Fruit fly (Drosophila melanogaster) whole organism, prepupa: Measurements from ENCODE around the gene CG33642.

Experiments used
- Blimp-1 ChIP-seq: fragments of 200-800 bp; sonication (Bioruptor generic); optimal IDR thresholded peaks from 3 replicates; lab custom pipeline; 2017; ENCODE audit warnings: missing biosample characterization, missing genetic modification characterization, mild to moderate bottlenecking, moderate library complexity, missing genetic modification reagents
- CG10631 ChIP-seq: fragments of 200-800 bp; sonication (Bioruptor generic); optimal IDR thresholded peaks from 2 replicates; lab custom pipeline; 2016; ENCODE audit warnings: missing biosample characterization, missing genetic modification characterization
- CG10669 ChIP-seq: fragments of 200-800 bp; sonication (Bioruptor generic); optimal IDR thresholded peaks from 3 replicates; lab custom pipeline; 2018; ENCODE audit warnings: missing biosample characterization, mild to moderate bottlenecking, missing genetic modification characterization, moderate library complexity
- CG11294 ChIP-seq: fragments of 200-800 bp; sonication (Bioruptor generic); IDR thresholded peaks from 2 replicates; pipeline ENCODE4 v1.3.6; 2022; ENCODE audit warnings: missing biosample characterization, missing genetic modification characterization
- CG11762 ChIP-seq: fragments of 200-800 bp; sonication (Bioruptor generic); optimal IDR thresholded peaks from 3 replicates; lab custom pipeline; 2016; ENCODE audit warnings: missing biosample characterization, missing genetic modification characterization; ENCODE audit not compliant: insufficient read depth
- CG11902 ChIP-seq: fragments of 200-800 bp; sonication (Bioruptor generic); optimal IDR thresholded peaks from 3 replicates; lab custom pipeline; 2016; ENCODE audit warnings: missing biosample characterization, missing genetic modification characterization
- CG15336 ChIP-seq: fragments of 200-800 bp; sonication (Bioruptor generic); IDR thresholded peaks from 2 replicates; pipeline ENCODE4 v1.3.6; 2022; ENCODE audit warnings: missing biosample characterization, missing genetic modification characterization
- CG1621 ChIP-seq: fragments of 200-800 bp; sonication (Bioruptor generic); optimal IDR thresholded peaks from 3 replicates; lab custom pipeline; 2018; ENCODE audit warnings: missing biosample characterization, mild to moderate bottlenecking, missing genetic modification characterization
- CG16779 ChIP-seq: fragments of 200-800 bp; sonication (Bioruptor generic); optimal IDR thresholded peaks from 3 replicates; lab custom pipeline; 2017; ENCODE audit warnings: missing biosample characterization, mild to moderate bottlenecking, missing genetic modification characterization
- CG31627 ChIP-seq: fragments of 200-800 bp; sonication (Bioruptor generic); optimal IDR thresholded peaks from 3 replicates; lab custom pipeline; 2016; ENCODE audit warnings: missing biosample characterization, missing genetic modification characterization
- CG32006 ChIP-seq: fragments of 200-800 bp; sonication (Bioruptor generic); optimal IDR thresholded peaks from 3 replicates; lab custom pipeline; 2017; ENCODE audit warnings: missing biosample characterization, mild to moderate bottlenecking, missing genetic modification characterization
- CG34406 ChIP-seq: fragments of 200-800 bp; sonication (Bioruptor generic); optimal IDR thresholded peaks from 3 replicates; lab custom pipeline; 2016; ENCODE audit warnings: missing biosample characterization, missing genetic modification characterization
- CG3919 ChIP-seq: fragments of 200-800 bp; sonication (Bioruptor generic); optimal IDR thresholded peaks from 3 replicates; lab custom pipeline; 2016; ENCODE audit warnings: missing biosample characterization, missing genetic modification characterization
- CG4318 ChIP-seq: fragments of 200-800 bp; sonication (Bioruptor generic); optimal IDR thresholded peaks from 3 replicates; lab custom pipeline; 2017; ENCODE audit warnings: missing biosample characterization, mild to moderate bottlenecking, missing genetic modification characterization
- CG6163 ChIP-seq: fragments of 200-800 bp; sonication (Bioruptor generic); IDR thresholded peaks from 3 replicates; pipeline ENCODE4 v1.3.6; 2022; ENCODE audit warnings: missing biosample characterization, missing genetic modification characterization
- CG6792 ChIP-seq: fragments of 200-800 bp; sonication (Bioruptor generic); optimal IDR thresholded peaks from 3 replicates; lab custom pipeline; 2016; ENCODE audit warnings: missing biosample characterization, missing genetic modification characterization
- CG6808 ChIP-seq: fragments of 200-800 bp; sonication (Bioruptor generic); optimal IDR thresholded peaks from 3 replicates; lab custom pipeline; 2017; ENCODE audit warnings: missing biosample characterization, missing genetic modification characterization, mild to moderate bottlenecking, moderate library complexity, missing genetic modification reagents
- CG7368 ChIP-seq: fragments of 200-800 bp; sonication (Bioruptor generic); optimal IDR thresholded peaks from 3 replicates; lab custom pipeline; 2016; ENCODE audit warnings: missing biosample characterization, missing genetic modification characterization
- CG8119 ChIP-seq: fragments of 200-800 bp; sonication (Bioruptor generic); IDR thresholded peaks from 3 replicates; pipeline ENCODE4 v1.3.6; 2022; ENCODE audit warnings: missing biosample characterization, missing genetic modification characterization
- CG8319 ChIP-seq: fragments of 200-800 bp; sonication (Bioruptor generic); optimal IDR thresholded peaks from 3 replicates; lab custom pipeline; 2016; ENCODE audit warnings: missing biosample characterization, missing genetic modification characterization
- CG8632 ChIP-seq: fragments of 200-800 bp; sonication (Bioruptor generic); optimal IDR thresholded peaks from 3 replicates; lab custom pipeline; 2016; ENCODE audit warnings: missing biosample characterization, missing genetic modification characterization
- CG9139 ChIP-seq: fragments of 200-800 bp; sonication (Bioruptor generic); optimal IDR thresholded peaks from 3 replicates; lab custom pipeline; 2017; ENCODE audit warnings: missing biosample characterization, mild to moderate bottlenecking, missing genetic modification characterization
- Eip75B ChIP-seq: fragments of 200-800 bp; sonication (Bioruptor generic); optimal IDR thresholded peaks from 3 replicates; lab custom pipeline; 2016; ENCODE audit warnings: missing biosample characterization, missing genetic modification characterization
- Eip78C ChIP-seq: fragments of 200-800 bp; sonication (Bioruptor generic); peaks from one replicate; lab custom pipeline; 2016; ENCODE audit warnings: missing biosample characterization, missing genetic modification characterization
- Eip93F ChIP-seq: fragments of 200-800 bp; sonication (Bioruptor generic); optimal IDR thresholded peaks from 2 replicates; lab custom pipeline; 2016; ENCODE audit warnings: missing biosample characterization, mild to moderate bottlenecking, missing genetic modification characterization
- Ets21C ChIP-seq: fragments of 200-800 bp; sonication (Bioruptor generic); optimal IDR thresholded peaks from 3 replicates; lab custom pipeline; 2016; ENCODE audit warnings: missing biosample characterization, missing genetic modification characterization
- Ets96B ChIP-seq: fragments of 200-800 bp; optimal IDR thresholded peaks from 2 replicates; lab custom pipeline; 2019; ENCODE audit warnings: missing biosample characterization, mild to moderate bottlenecking, missing genetic modification characterization, moderate library complexity
- Gug ChIP-seq: fragments of 200-800 bp; sonication (Bioruptor generic); IDR thresholded peaks from 2 replicates; pipeline ENCODE4 v1.3.6; 2022; ENCODE audit warnings: missing biosample characterization, missing genetic modification characterization
- Hr38 ChIP-seq: sonication (Bioruptor generic); optimal IDR thresholded peaks from 2 replicates; lab custom pipeline; 2016; ENCODE audit warnings: missing biosample characterization, missing genetic modification characterization
- Hr39 ChIP-seq: fragments of 200-800 bp; sonication (Bioruptor generic); optimal IDR thresholded peaks from 2 replicates; lab custom pipeline; 2016; ENCODE audit warnings: missing biosample characterization, missing genetic modification characterization
- Hr4 ChIP-seq: fragments of 200-800 bp; sonication (Bioruptor generic); optimal IDR thresholded peaks from 3 replicates; lab custom pipeline; 2016; ENCODE audit warnings: missing biosample characterization, missing genetic modification characterization
- Lpt ChIP-seq: fragments of 200-800 bp; sonication (Bioruptor generic); optimal IDR thresholded peaks from 3 replicates; lab custom pipeline; 2016; ENCODE audit warnings: missing biosample characterization, missing genetic modification characterization
- Met ChIP-seq: fragments of 200-800 bp; sonication (Bioruptor generic); optimal IDR thresholded peaks from 3 replicates; lab custom pipeline; 2016; ENCODE audit warnings: missing biosample characterization, missing genetic modification characterization
- OdsH ChIP-seq: fragments of 200-800 bp; sonication (Bioruptor generic); optimal IDR thresholded peaks from 3 replicates; lab custom pipeline; 2016; ENCODE audit warnings: missing biosample characterization, missing genetic modification characterization
- Smox ChIP-seq: fragments of 200-800 bp; sonication (Bioruptor generic); optimal IDR thresholded peaks from 3 replicates; lab custom pipeline; 2016; ENCODE audit warnings: missing biosample characterization, missing genetic modification characterization
- Sox14 ChIP-seq: fragments of 200-800 bp; sonication (Bioruptor generic); optimal IDR thresholded peaks from 3 replicates; lab custom pipeline; 2016; ENCODE audit warnings: missing biosample characterization, missing genetic modification characterization
- Sox15 ChIP-seq: fragments of 200-800 bp; sonication (Bioruptor generic); optimal IDR thresholded peaks from 3 replicates; lab custom pipeline; 2016; ENCODE audit warnings: missing biosample characterization, missing genetic modification characterization
- achi ChIP-seq: fragments of 200-800 bp; sonication (Bioruptor generic); optimal IDR thresholded peaks from 3 replicates; lab custom pipeline; 2016; ENCODE audit warnings: missing biosample characterization, missing genetic modification characterization
- acj6 ChIP-seq: fragments of 200-800 bp; sonication (Bioruptor generic); optimal IDR thresholded peaks from 3 replicates; lab custom pipeline; 2016; ENCODE audit warnings: missing biosample characterization, missing genetic modification characterization
- cyc ChIP-seq: fragments of 200-800 bp; sonication (Bioruptor generic); optimal IDR thresholded peaks from 3 replicates; lab custom pipeline; 2016; ENCODE audit warnings: missing biosample characterization, missing genetic modification characterization
- dac ChIP-seq: fragments of 200-800 bp; sonication (Bioruptor generic); optimal IDR thresholded peaks from 2 replicates; lab custom pipeline; 2017; ENCODE audit warnings: missing biosample characterization, mild to moderate bottlenecking, missing genetic modification characterization
- dsx ChIP-seq: fragments of 200-800 bp; optimal IDR thresholded peaks from 3 replicates; lab custom pipeline; 2019; ENCODE audit warnings: missing biosample characterization, mild to moderate bottlenecking, missing genetic modification characterization, moderate library complexity; ENCODE audit not compliant: poor library complexity, severe bottlenecking
- eg ChIP-seq: fragments of 200-800 bp; sonication (Bioruptor generic); IDR thresholded peaks from 3 replicates; pipeline ENCODE4 v1.3.6; 2022; ENCODE audit warnings: missing biosample characterization, missing genetic modification characterization
- esn ChIP-seq: fragments of 200-800 bp; sonication (Bioruptor generic); optimal IDR thresholded peaks from 2 replicates; lab custom pipeline; 2016; ENCODE audit warnings: missing biosample characterization, mild to moderate bottlenecking, missing genetic modification characterization, moderate library complexity
- fd59A ChIP-seq: fragments of 200-800 bp; sonication (Bioruptor generic); optimal IDR thresholded peaks from 2 replicates; lab custom pipeline; 2017; ENCODE audit warnings: missing biosample characterization, mild to moderate bottlenecking, missing genetic modification characterization, missing genetic modification reagents
- fd85E ChIP-seq: fragments of 200-800 bp; sonication (Bioruptor generic); optimal IDR thresholded peaks from 3 replicates; lab custom pipeline; 2016; ENCODE audit warnings: missing biosample characterization, missing genetic modification characterization
- fkh ChIP-seq: fragments of 200-800 bp; sonication (Bioruptor generic); optimal IDR thresholded peaks from 3 replicates; lab custom pipeline; 2017; ENCODE audit warnings: missing biosample characterization, mild to moderate bottlenecking, missing genetic modification characterization, moderate library complexity
- lz ChIP-seq: fragments of 200-800 bp; sonication (Bioruptor generic); optimal IDR thresholded peaks from 3 replicates; lab custom pipeline; 2016; ENCODE audit warnings: missing biosample characterization, missing genetic modification characterization
- pdm3 ChIP-seq: fragments of 200-800 bp; sonication (Bioruptor generic); optimal IDR thresholded peaks from 3 replicates; lab custom pipeline; 2016; ENCODE audit warnings: missing biosample characterization, missing genetic modification characterization
- salr ChIP-seq, 2 experiments: fragments of 200-800 bp; sonication (Bioruptor generic); optimal IDR thresholded peaks; 3 replicates each; lab custom pipeline; 2016 to 2018; ENCODE audit warnings: missing biosample characterization in 2 of 2, missing genetic modification characterization in 2 of 2, mild to moderate bottlenecking in 1 of 2
- svp ChIP-seq: fragments of 200-800 bp; sonication (Bioruptor generic); peaks from one replicate; lab custom pipeline; 2016; ENCODE audit warnings: missing biosample characterization, missing genetic modification characterization
- topi ChIP-seq: fragments of 200-800 bp; sonication (Bioruptor generic); optimal IDR thresholded peaks from 3 replicates; lab custom pipeline; 2016; ENCODE audit warnings: missing biosample characterization, missing genetic modification characterization

The CG33642 gene

dm6 chr2L:13570982-13571426 is 41.2 kb downstream of the CG33642 start:
- TF ChIP-seq CG6792 (GFP tag; lab: Kevin White, UChicago) (peak; percentile 91), CG7368 (GFP tag; lab: Kevin White, UChicago) (peak; percentile 83), CG10669 (GFP tag; lab: Kevin White, UChicago) (peak; percentile 84), CG15336 (peak; percentile 90), achi (GFP tag; lab: Kevin White, UChicago) (peak; percentile 94), CG6808 (GFP tag; lab: Kevin White, UChicago) (peak; percentile 90), CG3919 (GFP tag; lab: Kevin White, UChicago) (peak; percentile 95), CG6163 (GFP tag; lab: Robert Waterston, UW) (peak; percentile 83), fd59A (peak; percentile 80), CG11762 (peak; percentile 91), Eip75B (GFP tag; lab: Kevin White, UChicago) (peak; percentile 88), CG16779 (tag; lab: Kevin White, UChicago) (peak; percentile 85), CG9139 (GFP tag; lab: Kevin White, UChicago) (peak; percentile 71), Hr4 (GFP tag; lab: Kevin White, UChicago) (peak; percentile 91), dac (GFP tag; lab: Kevin White, UChicago) (peak; percentile 79), svp (GFP tag; lab: Kevin White, UChicago) (peak; percentile 94), fd85E (GFP tag; lab: Kevin White, UChicago) (peak; percentile 58), acj6 (GFP tag; lab: Kevin White, UChicago) (peak; percentile 93), Sox15 (GFP tag; lab: Kevin White, UChicago) (peak; percentile 77), Hr39 (GFP tag; lab: Kevin White, UChicago) (peak; percentile 89), Ets21C (GFP tag; lab: Kevin White, UChicago) (peak; percentile 85), Met (GFP tag; lab: Kevin White, UChicago) (peak; percentile 96), salr (GFP tag; optimal IDR thresholded peaks at IDR 0.05; lab: Kevin White, UChicago) (peak in 1 of 2 experiments; percentile 92), CG1621 (tag; lab: Kevin White, UChicago) (peak; percentile 50), Eip78C (peak; percentile 99), CG32006 (GFP tag; lab: Kevin White, UChicago) (peak; percentile 93), fkh (no peak), Sox14 (GFP tag; lab: Kevin White, UChicago) (peak; percentile 92), CG11294 (GFP tag; lab: Robert Waterston, UW) (peak; percentile 57), Smox (GFP tag; lab: Kevin White, UChicago) (peak; percentile 95), Blimp-1 (peak; percentile 81), Ets96B (tag; lab: Kevin White, UChicago) (peak; percentile 76), CG11902 (GFP tag; lab: Kevin White, UChicago) (peak; percentile 71), lz (GFP tag; lab: Kevin White, UChicago) (peak; percentile 94), CG8319 (GFP tag; lab: Kevin White, UChicago) (peak; percentile 88), Eip93F (GFP tag; lab: Kevin White, UChicago) (peak; percentile 93), eg (GFP tag; lab: Robert Waterston, UW) (peak; percentile 85), Lpt (GFP tag; lab: Kevin White, UChicago) (peak; percentile 90), esn (GFP tag; lab: Kevin White, UChicago) (peak; percentile 97), CG34406 (peak; percentile 92), cyc (GFP tag; lab: Kevin White, UChicago) (peak; percentile 89), CG31627 (peak; percentile 91), Hr38 (GFP tag; lab: Kevin White, UChicago) (no peak), Gug (GFP tag; lab: Robert Waterston, UW) (peak; percentile 75), pdm3 (GFP tag; lab: Kevin White, UChicago) (peak; percentile 92), CG10631 (peak; percentile 86), dsx (GFP tag; lab: Kevin White, UChicago) (peak; percentile 60), CG4318 (GFP tag; lab: Kevin White, UChicago) (peak; percentile 80), CG8119 (GFP tag; lab: Robert Waterston, UW) (peak; percentile 94), OdsH (GFP tag; lab: Kevin White, UChicago) (peak; percentile 90), topi (GFP tag; lab: Kevin White, UChicago) (peak; percentile 95), CG8632 (peak; percentile 91)
